Worm (Caenorhabditis elegans) whole organism, young adult: ENCODE data around the gene sup-36.

Source experiments
- C06A6.2 ChIP-seq: fragments of 200-800 bp; sonication (Bioruptor generic); conservative IDR thresholded peaks from 2 replicates; pipeline ENCODE4 v1.3.6; 2022; ENCODE audit warnings: missing genetic modification characterization, missing compliant biosample characterization
- C17E4.6 ChIP-seq: fragments of 200-800 bp; sonication (Bioruptor generic); IDR thresholded peaks from 2 replicates; pipeline ENCODE4 v1.3.6; 2022; ENCODE audit warnings: missing genetic modification reagents, missing genetic modification characterization, missing compliant biosample characterization
- F49E8.2 ChIP-seq: sonication (generic microtip); optimal IDR thresholded peaks from 3 replicates; lab custom pipeline; 2017; ENCODE audit warnings: missing genetic modification characterization, mild to moderate bottlenecking, missing compliant biosample characterization, antibody characterized with exemption, moderate library complexity; ENCODE audit not compliant: insufficient read depth
- F52B5.7 ChIP-seq: sonication (generic microtip); optimal IDR thresholded peaks from 2 replicates; lab custom pipeline; 2016; ENCODE audit warnings: mild to moderate bottlenecking, missing genetic modification characterization, missing compliant biosample characterization
- F55B11.4 ChIP-seq: sonication (generic microtip); optimal IDR thresholded peaks from 2 replicates; lab custom pipeline; 2016; ENCODE audit warnings: missing compliant biosample characterization, missing genetic modification characterization, borderline replicate concordance; ENCODE audit not compliant: insufficient read depth
- akir-1 ChIP-seq: fragments of 200-800 bp; sonication (Bioruptor generic); optimal IDR thresholded peaks from 2 replicates; lab custom pipeline; 2018; ENCODE audit warnings: mild to moderate bottlenecking, missing genetic modification characterization, moderate library complexity, missing compliant biosample characterization
- atf-7 ChIP-seq: sonication (generic microtip); optimal IDR thresholded peaks from 2 replicates; lab custom pipeline; 2017; ENCODE audit warnings: mild to moderate bottlenecking, missing genetic modification characterization, missing compliant biosample characterization
- athp-1 ChIP-seq: sonication (generic microtip); optimal IDR thresholded peaks from 2 replicates; lab custom pipeline; 2017; ENCODE audit warnings: mild to moderate bottlenecking, missing genetic modification characterization, missing compliant biosample characterization
- ceh-40 ChIP-seq: fragments of 200-800 bp; sonication (Bioruptor generic); IDR thresholded peaks from 2 replicates; pipeline ENCODE4 v1.3.6; 2022; ENCODE audit warnings: missing genetic modification characterization, missing compliant biosample characterization
- ceh-91 ChIP-seq: fragments of 200-800 bp; sonication (Bioruptor generic); IDR thresholded peaks from 2 replicates; pipeline ENCODE4 v1.3.6; 2022; ENCODE audit warnings: missing genetic modification reagents, missing genetic modification characterization, missing compliant biosample characterization
- dox-1 ChIP-seq: fragments of 200-800 bp; sonication (Bioruptor generic); IDR thresholded peaks from 2 replicates; pipeline ENCODE4 v1.3.6; 2022; ENCODE audit warnings: missing genetic modification reagents, missing genetic modification characterization, missing compliant biosample characterization
- dpl-1 ChIP-seq: fragments of 150-350 bp; optimal IDR thresholded peaks from 2 replicates; lab custom pipeline; 2014; ENCODE audit warnings: missing biosample characterization, missing genetic modification reagents, missing genetic modification characterization
- egl-18 ChIP-seq: fragments of 200-800 bp; sonication (Bioruptor generic); IDR thresholded peaks from 2 replicates; pipeline ENCODE4 v1.3.6; 2022; ENCODE audit warnings: missing genetic modification reagents, missing genetic modification characterization, missing compliant biosample characterization
- gei-17 ChIP-seq: fragments of 200-800 bp; sonication (Bioruptor generic); optimal IDR thresholded peaks from 2 replicates; lab custom pipeline; 2018; ENCODE audit warnings: mild to moderate bottlenecking, missing genetic modification characterization, missing compliant biosample characterization
- hmg-20 ChIP-seq: fragments of 200-800 bp; sonication (Bioruptor generic); IDR thresholded peaks from 2 replicates; pipeline ENCODE4 v1.3.6; 2022; ENCODE audit warnings: missing genetic modification reagents, missing genetic modification characterization, missing compliant biosample characterization
- let-526 ChIP-seq: fragments of 200-800 bp; sonication (Bioruptor generic); IDR thresholded peaks from 2 replicates; pipeline ENCODE4 v1.3.6; 2022; ENCODE audit warnings: missing genetic modification reagents, missing genetic modification characterization, missing compliant biosample characterization
- let-607 ChIP-seq, 2 experiments: fragments of 200-800 bp in 1 of 2; sonication (Bioruptor generic) in 1 of 2; sonication (generic microtip) in 1 of 2; optimal IDR thresholded peaks; 2 replicates each; lab custom pipeline; 2016 to 2018; ENCODE audit warnings: mild to moderate bottlenecking in 2 of 2, missing compliant biosample characterization in 2 of 2, missing genetic modification characterization in 2 of 2, moderate library complexity in 2 of 2, missing genotype in 1 of 2
- lir-1 ChIP-seq: fragments of 200-800 bp; sonication (Bioruptor generic); conservative IDR thresholded peaks from 2 replicates; pipeline ENCODE4 v1.3.6; 2022; ENCODE audit warnings: missing genetic modification reagents, missing genetic modification characterization, missing compliant biosample characterization
- madf-8 ChIP-seq: fragments of 200-800 bp; sonication (Bioruptor generic); conservative IDR thresholded peaks from 2 replicates; pipeline ENCODE4 v1.3.6; 2022; ENCODE audit warnings: missing genetic modification reagents, missing genetic modification characterization, missing compliant biosample characterization
- mel-28 ChIP-seq: sonication (generic microtip); optimal IDR thresholded peaks from 2 replicates; lab custom pipeline; 2016; ENCODE audit warnings: borderline replicate concordance, mild to moderate bottlenecking, missing genetic modification characterization, missing compliant biosample characterization
- mxl-1 ChIP-seq: sonication (generic microtip); optimal IDR thresholded peaks from 2 replicates; lab custom pipeline; 2016; ENCODE audit warnings: missing genetic modification characterization, missing compliant biosample characterization
- nhr-120 ChIP-seq: fragments of 200-800 bp; sonication (Bioruptor generic); IDR thresholded peaks from 2 replicates; pipeline ENCODE4 v1.3.6; 2022; ENCODE audit warnings: missing genetic modification characterization, missing compliant biosample characterization
- rec-8 ChIP-seq, 2 experiments: sonication (generic microtip); optimal IDR thresholded peaks; 2 replicates each; lab custom pipeline; 2016; ENCODE audit warnings: mild to moderate bottlenecking in 2 of 2, missing genetic modification characterization in 2 of 2, missing genetic modification reagents in 2 of 2, missing genotype in 2 of 2, missing biosample characterization in 1 of 2, missing compliant biosample characterization in 1 of 2, moderate library complexity in 1 of 2
- snpc-1.1 ChIP-seq: sonication (generic microtip); optimal IDR thresholded peaks from 2 replicates; lab custom pipeline; 2017; ENCODE audit warnings: missing genetic modification characterization, mild to moderate bottlenecking, missing compliant biosample characterization, antibody characterized with exemption, moderate library complexity, missing genotype, missing genetic modification reagents; ENCODE audit not compliant: insufficient read depth
- snpc-3.4 ChIP-seq: sonication (generic microtip); optimal IDR thresholded peaks from 2 replicates; lab custom pipeline; 2017; ENCODE audit warnings: missing genetic modification characterization, mild to moderate bottlenecking, missing compliant biosample characterization, antibody characterized with exemption, moderate library complexity, missing genotype, missing genetic modification reagents
- snpc-4 ChIP-seq, 5 experiments: fragments of 150-350 bp in 1 of 5; sonication (generic microtip) in 4 of 5; optimal IDR thresholded peaks; 2 replicates each; lab custom pipeline; 2014 to 2018; ENCODE audit warnings: missing genetic modification characterization in 5 of 5, missing biosample characterization in 3 of 5, antibody characterized with exemption in 2 of 5, mild to moderate bottlenecking in 2 of 5, missing compliant biosample characterization in 2 of 5, missing genotype in 2 of 5, moderate library complexity in 2 of 5, missing genetic modification reagents in 1 of 5
- unc-130 ChIP-seq: sonication (generic microtip); optimal IDR thresholded peaks from 2 replicates; lab custom pipeline; 2016; ENCODE audit warnings: missing genetic modification reagents, missing genetic modification characterization, missing compliant biosample characterization
- unc-62 ChIP-seq: fragments of 150-350 bp; optimal IDR thresholded peaks from 2 replicates; lab custom pipeline; 2014; ENCODE audit warnings: missing biosample characterization, missing genetic modification reagents, missing genetic modification characterization
- ztf-22 ChIP-seq: fragments of 200-800 bp; sonication (Bioruptor generic); optimal IDR thresholded peaks from 2 replicates; lab custom pipeline; 2018; ENCODE audit warnings: mild to moderate bottlenecking, missing genetic modification characterization, moderate library complexity, missing compliant biosample characterization
- ztf-25 ChIP-seq: fragments of 200-800 bp; sonication (Bioruptor generic); IDR thresholded peaks from 2 replicates; pipeline ENCODE4 v1.3.6; 2022; ENCODE audit warnings: missing genetic modification reagents, missing genetic modification characterization, missing compliant biosample characterization
- ztf-28 ChIP-seq: fragments of 200-800 bp; sonication (Bioruptor generic); IDR thresholded peaks from 2 replicates; pipeline ENCODE4 v1.3.6; 2022; ENCODE audit warnings: missing genetic modification reagents, missing genetic modification characterization, missing compliant biosample characterization
- ztf-3 ChIP-seq: fragments of 200-800 bp; sonication (Bioruptor generic); optimal IDR thresholded peaks from 2 replicates; lab custom pipeline; 2018; ENCODE audit warnings: mild to moderate bottlenecking, missing genetic modification characterization, missing compliant biosample characterization

The sup-36 gene

ce11 chrIV:6576728-6577101 lies 24.8 kb upstream of the sup-36 start (continued):
- no peak for TF ChIP-seq dpl-1 (GFP tag; lab: Kevin White, UChicago)

ce11 chrIV:6577914-6578313 lies 23.6 kb upstream of the sup-36 start, which contains the start of gene C43G2.3:
Gene C43G2.3, plus strand, starts transcription at chrIV:6578214.
- no peak for TF ChIP-seq mxl-1 (tag; lab: Kevin White, UChicago)
- TF ChIP-seq egl-18 (GFP tag; lab: Robert Waterston, UW), result no peak
- TF ChIP-seq atf-7, result no peak
- no peak for TF ChIP-seq let-526 (GFP tag; lab: Robert Waterston, UW)
- no peak for TF ChIP-seq C17E4.6 (GFP tag; lab: Robert Waterston, UW)
- no peak for TF ChIP-seq gei-17 (GFP tag; lab: Kevin White, UChicago)
- no peak for TF ChIP-seq dpl-1 (GFP tag; lab: Kevin White, UChicago)
- TF ChIP-seq ztf-25 (GFP tag; lab: Robert Waterston, UW), result no peak
- TF ChIP-seq snpc-1.1 (tag; lab: Kevin White, UChicago), result no peak
- TF ChIP-seq akir-1 (GFP tag; lab: Kevin White, UChicago), result no peak
- no peak for TF ChIP-seq mel-28 (tag; lab: Kevin White, UChicago)
- TF ChIP-seq snpc-3.4 (tag; lab: Kevin White, UChicago), result no peak
- TF ChIP-seq hmg-20 (GFP tag; lab: Robert Waterston, UW), result no peak

- TF ChIP-seq nhr-120 (GFP tag; lab: Robert Waterston, UW) (no peak), gei-17 (GFP tag; lab: Kevin White, UChicago) (no peak), rec-8 (tag; optimal IDR thresholded peaks at IDR 0.05; lab: Kevin White, UChicago) (no peak), F55B11.4 (no peak), athp-1 (no peak), madf-8 (no peak), ztf-3 (no peak), unc-130 (GFP tag; lab: Kevin White, UChicago) (no peak), dpl-1 (GFP tag; lab: Kevin White, UChicago) (no peak), ztf-22 (no peak), ceh-91 (GFP tag; lab: Robert Waterston, UW) (no peak), ztf-28 (GFP tag; lab: Robert Waterston, UW) (no peak), dox-1 (GFP tag; lab: Robert Waterston, UW) (no peak), unc-62 (GFP tag; lab: Kevin White, UChicago) (no peak), let-607 (tag; optimal IDR thresholded peaks at IDR 0.05; lab: Kevin White, UChicago) (no peak), C06A6.2 (GFP tag; lab: Robert Waterston, UW) (no peak), F52B5.7 (no peak), snpc-3.4 (tag; lab: Kevin White, UChicago) (no peak), lir-1 (no peak), ceh-40 (GFP tag; lab: Robert Waterston, UW) (no peak)
Observed at ce11 chrIV:6581658-6582057, 19.8 kb upstream of the sup-36 start.

- TF ChIP-seq snpc-4 (GFP tag; optimal IDR thresholded peaks at IDR 0.05; lab: Kevin White, UChicago) (no peak), snpc-4 (tag; optimal IDR thresholded peaks at IDR 0.05; lab: Kevin White, UChicago) (peak in 1 of 4 experiments; percentile 50), F49E8.2 (no peak)
Observed at ce11 chrIV:6582604-6583003, 18.9 kb upstream of the sup-36 start, which contains the start of gene odr-8. Gene odr-8, minus strand, starts transcription at chrIV:6582704.
